Worm (Caenorhabditis elegans) whole organism, L3 larva: Measurements from ENCODE around the gene arrd-19.

ENCODE experiments used
- ceh-82 ChIP-seq: fragments of 150-350 bp; optimal IDR thresholded peaks from 2 replicates; lab custom pipeline; 2014; ENCODE audit warnings: missing biosample characterization, missing genetic modification characterization
- egl-27 ChIP-seq: sonication (generic microtip); optimal IDR thresholded peaks from 4 replicates; lab custom pipeline; 2017; ENCODE audit warnings: missing biosample characterization, missing genetic modification reagents, missing genetic modification characterization
- elt-3 ChIP-seq, 3 experiments: fragments of 150-350 bp in 1 of 3; sonication (generic microtip) in 2 of 3; optimal IDR thresholded peaks; 2 replicates in 2 of 3; 4 replicates in 1 of 3; lab custom pipeline; 2014 to 2017; ENCODE audit warnings: missing biosample characterization in 3 of 3, missing genetic modification characterization in 3 of 3
- jun-1 ChIP-seq: fragments of 150-350 bp; optimal IDR thresholded peaks from 2 replicates; lab custom pipeline; 2014; ENCODE audit warnings: missing biosample characterization, missing genetic modification reagents, missing genetic modification characterization
- lin-15B ChIP-seq: fragments of 150-350 bp; optimal IDR thresholded peaks from 2 replicates; lab custom pipeline; 2014; ENCODE audit warnings: missing biosample characterization, missing genetic modification characterization
- lsy-12 ChIP-seq: sonication (generic microtip); optimal IDR thresholded peaks from 2 replicates; lab custom pipeline; 2016; ENCODE audit warnings: mild to moderate bottlenecking, missing genetic modification characterization, missing compliant biosample characterization
- nhr-23 ChIP-seq: fragments of 150-350 bp; optimal IDR thresholded peaks from 2 replicates; lab custom pipeline; 2014; ENCODE audit warnings: missing biosample characterization, missing genetic modification reagents, missing genetic modification characterization
- nhr-77 ChIP-seq: fragments of 150-350 bp; optimal IDR thresholded peaks from 2 replicates; lab custom pipeline; 2014; ENCODE audit warnings: missing biosample characterization, missing genetic modification characterization
- tbx-2 ChIP-seq: sonication (generic microtip); optimal IDR thresholded peaks from 2 replicates; lab custom pipeline; 2016; ENCODE audit warnings: mild to moderate bottlenecking, missing genetic modification characterization, missing compliant biosample characterization
- zag-1 ChIP-seq: fragments of 150-350 bp; optimal IDR thresholded peaks from 2 replicates; lab custom pipeline; 2014; ENCODE audit warnings: missing biosample characterization, missing genetic modification characterization
- ztf-11 ChIP-seq: fragments of 150-350 bp; optimal IDR thresholded peaks from 2 replicates; lab custom pipeline; 2014; ENCODE audit warnings: missing biosample characterization, missing genetic modification characterization
- ztf-4 ChIP-seq: fragments of 150-350 bp; optimal IDR thresholded peaks from 2 replicates; lab custom pipeline; 2014; ENCODE audit warnings: missing biosample characterization, missing genetic modification characterization

ce11 chrV:3278101-3278639, 37.1 kb downstream of the arrd-19 start, which contains the start of gene fbxa-64:
- TF ChIP-seq nhr-23 (no peak), egl-27 (tag; lab: Kevin White, UChicago) (no peak), lin-15B (no peak), zag-1 (tag; lab: Kevin White, UChicago) (no peak), ztf-11 (no peak), nhr-77 (tag; lab: Kevin White, UChicago) (no peak), tbx-2 (tag; lab: Kevin White, UChicago) (no peak), lsy-12 (tag; lab: Kevin White, UChicago) (no peak), ceh-82 (no peak), jun-1 (no peak), ztf-4 (tag; lab: Kevin White, UChicago) (no peak), elt-3 (tag; optimal IDR thresholded peaks at IDR 0.05; lab: Kevin White, UChicago) (no peak)
